Worm (Caenorhabditis elegans): ENCODE data around the gene pax-3.
A peak's percentile ranks its signal among the peaks of the same experiment; 100 is the strongest.

Gene pax-3

DNA sequence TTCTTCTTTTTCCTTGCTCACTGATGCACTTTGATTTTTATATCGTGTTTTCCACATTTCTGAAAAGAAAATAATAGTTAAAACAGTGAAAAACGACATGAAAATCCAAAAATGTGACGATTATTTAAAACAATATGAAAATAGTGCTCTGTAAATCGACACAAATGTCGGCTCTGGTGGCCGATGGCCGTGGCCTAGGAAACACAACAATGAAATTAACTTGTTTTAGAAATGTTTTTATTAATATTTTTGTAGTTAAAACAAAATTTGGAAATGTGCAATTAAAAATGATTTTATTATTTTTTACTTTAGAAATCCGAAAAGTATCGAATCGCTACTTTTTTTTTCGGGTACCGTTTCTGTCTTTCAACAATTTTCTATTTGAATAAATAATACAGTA lies 54.4 kb downstream of the pax-3 start, which contains the start of gene arv-1 (continued):
- TF ChIP-seq ceh-9 (tag; optimal IDR thresholded peaks at IDR 0.05) (no peak), hlh-8 (tag; optimal IDR thresholded peaks at IDR 0.05) (peak; percentile 65), hlh-15 (tag; optimal IDR thresholded peaks at IDR 0.05) (no peak), pha-4 (tag; optimal IDR thresholded peaks at IDR 0.05) (no peak), ztf-16 (tag; optimal IDR thresholded peaks at IDR 0.05) (no peak), lim-6 (tag; optimal IDR thresholded peaks at IDR 0.05) (no peak), unc-42 (tag; optimal IDR thresholded peaks at IDR 0.05) (peak; percentile 42), pros-1 (tag; optimal IDR thresholded peaks at IDR 0.05) (no peak), F13H6.1 (tag; optimal IDR thresholded peaks at IDR 0.05) (no peak), dve-1 (tag; optimal IDR thresholded peaks at IDR 0.05) (no peak), ttx-3 (tag; optimal IDR thresholded peaks at IDR 0.05) (no peak), pax-1 (tag; optimal IDR thresholded peaks at IDR 0.05) (no peak), sox-2 (GFP tag; IDR thresholded peaks at IDR 0.05) (0 out of 2 replicates have a peak, but pooled peaks have one; percentile 22), tbx-2 (tag; optimal IDR thresholded peaks at IDR 0.05) (peak; percentile 81), eyg-1 (tag; optimal IDR thresholded peaks at IDR 0.05) (no peak)

DNA sequence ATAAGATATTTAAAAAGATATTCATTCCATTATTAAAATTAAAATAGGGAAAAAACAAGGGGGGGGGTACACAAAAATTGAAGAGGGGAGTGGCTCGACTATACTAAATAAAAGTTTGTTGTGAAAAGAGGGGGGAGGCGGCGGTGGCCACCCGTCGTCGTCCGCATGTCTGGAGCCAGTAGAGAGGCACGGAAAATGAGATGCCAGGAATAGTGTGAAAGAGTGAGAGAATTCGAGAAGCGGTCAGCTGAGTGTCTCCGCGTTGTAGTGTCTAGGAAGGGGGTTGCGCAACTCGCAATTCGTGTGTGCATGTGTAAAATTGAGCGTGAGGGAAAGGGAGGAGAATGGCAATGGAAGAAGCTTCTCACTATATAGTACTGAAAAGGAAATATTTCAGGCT lies 55.9 kb downstream of the pax-3 start:
- TF ChIP-seq pax-1 (tag; optimal IDR thresholded peaks at IDR 0.05) (no peak), elt-4 (tag; optimal IDR thresholded peaks at IDR 0.05) (no peak), fkh-10 (GFP tag; optimal IDR thresholded peaks at IDR 0.05) (no peak), zip-5 (tag; optimal IDR thresholded peaks at IDR 0.05) (no peak), ttx-3 (tag; optimal IDR thresholded peaks at IDR 0.05) (no peak), pqm-1 (tag; optimal IDR thresholded peaks at IDR 0.05) (no peak), ceh-31 (tag; optimal IDR thresholded peaks at IDR 0.05) (peak; percentile 80), F13H6.1 (tag; optimal IDR thresholded peaks at IDR 0.05) (no peak), unc-3 (GFP tag; conservative IDR thresholded peaks at IDR 0.05) (no peak), unc-3 (tag; optimal IDR thresholded peaks at IDR 0.05) (no peak), ceh-14 (tag; optimal IDR thresholded peaks at IDR 0.05) (peak; percentile 49), lin-11 (tag; optimal IDR thresholded peaks at IDR 0.05) (no peak), K09A11.1 (tag; optimal IDR thresholded peaks at IDR 0.05; ENCODE audit: insufficient read depth) (no peak), ceh-6 (GFP tag; optimal IDR thresholded peaks at IDR 0.05) (no peak), pha-4 (tag; optimal IDR thresholded peaks at IDR 0.05) (no peak), ceh-22 (tag; optimal IDR thresholded peaks at IDR 0.05) (no peak), odd-2 (tag; optimal IDR thresholded peaks at IDR 0.05) (no peak), nfya-1 (tag; optimal IDR thresholded peaks at IDR 0.05) (peak; percentile 79), pha-2 (tag; optimal IDR thresholded peaks at IDR 0.05) (no peak), ceh-34 (tag; optimal IDR thresholded peaks at IDR 0.05) (peak; percentile 61), tbx-7 (tag; optimal IDR thresholded peaks at IDR 0.05) (no peak), pag-3 (tag; optimal IDR thresholded peaks at IDR 0.05; ENCODE audit: borderline replicate concordance) (no peak), npax-4 (tag; optimal IDR thresholded peaks at IDR 0.05) (no peak), ceh-9 (tag; optimal IDR thresholded peaks at IDR 0.05) (no peak), ceh-24 (tag; optimal IDR thresholded peaks at IDR 0.05) (no peak), ref-2 (tag; optimal IDR thresholded peaks at IDR 0.05) (peak; percentile 64), pros-1 (tag; optimal IDR thresholded peaks at IDR 0.05) (no peak), elt-2 (tag; optimal IDR thresholded peaks at IDR 0.05) (peak; percentile 10), che-1 (tag; optimal IDR thresholded peaks at IDR 0.05) (no peak), ahr-1 (tag; optimal IDR thresholded peaks at IDR 0.05) (no peak), nhr-232 (tag; optimal IDR thresholded peaks at IDR 0.05) (no peak), dmd-4 (tag; optimal IDR thresholded peaks at IDR 0.05; ENCODE audit: borderline replicate concordance) (no peak), ceh-30 (tag; optimal IDR thresholded peaks at IDR 0.05) (no peak), C08G9.2 (tag; optimal IDR thresholded peaks at IDR 0.05) (no peak), pat-9 (tag; optimal IDR thresholded peaks at IDR 0.05) (no peak), hlh-15 (tag; optimal IDR thresholded peaks at IDR 0.05) (no peak), T23F11.4 (GFP tag; optimal IDR thresholded peaks at IDR 0.05) (no peak), tbx-2 (tag; optimal IDR thresholded peaks at IDR 0.05) (peak; percentile 69), rnt-1 (tag; optimal IDR thresholded peaks at IDR 0.05) (peak; percentile 14), mec-3 (tag; optimal IDR thresholded peaks at IDR 0.05; ENCODE audit: borderline replicate concordance) (no peak), K02D7.2 (tag; optimal IDR thresholded peaks at IDR 0.05) (no peak), hlh-8 (tag; optimal IDR thresholded peaks at IDR 0.05) (peak; percentile 51), dve-1 (tag; optimal IDR thresholded peaks at IDR 0.05) (no peak), syd-9 (tag; optimal IDR thresholded peaks at IDR 0.05) (peak; percentile 23), ceh-19 (GFP tag; optimal IDR thresholded peaks at IDR 0.05) (peak; percentile 70)
